Worm (Caenorhabditis elegans) whole organism, L2 larva: ENCODE results near the gene C32D5.12.

ENCODE experiments used
- R02D3.7 ChIP-seq: fragments of 150-350 bp; optimal IDR thresholded peaks from 2 replicates; lab custom pipeline; 2014; ENCODE audit warnings: missing biosample characterization, missing genetic modification characterization
- ama-1 ChIP-seq: fragments of 150-350 bp; optimal IDR thresholded peaks from 2 replicates; lab custom pipeline; 2018; ENCODE audit warnings: inconsistent platforms
- blmp-1 ChIP-seq: sonication (generic microtip); optimal IDR thresholded peaks from 2 replicates; lab custom pipeline; 2017; ENCODE audit warnings: missing genetic modification characterization, mild to moderate bottlenecking, missing compliant biosample characterization, antibody characterized with exemption, moderate library complexity; ENCODE audit not compliant: insufficient read depth
- elt-3 ChIP-seq: sonication (generic microtip); optimal IDR thresholded peaks from 2 replicates; lab custom pipeline; 2017; ENCODE audit warnings: missing biosample characterization, missing genetic modification characterization
- nhr-11 ChIP-seq: fragments of 150-350 bp; optimal IDR thresholded peaks from 2 replicates; lab custom pipeline; 2014; ENCODE audit warnings: missing biosample characterization, missing genetic modification characterization
- nhr-237 ChIP-seq: fragments of 150-350 bp; optimal IDR thresholded peaks from 2 replicates; lab custom pipeline; 2014; ENCODE audit warnings: missing biosample characterization, missing genetic modification characterization
- nhr-6 ChIP-seq: fragments of 150-350 bp; optimal IDR thresholded peaks from 2 replicates; lab custom pipeline; 2014; ENCODE audit warnings: missing biosample characterization, missing genetic modification characterization
- sma-9 ChIP-seq, 2 experiments: fragments of 150-350 bp in 1 of 2; sonication (generic microtip) in 1 of 2; optimal IDR thresholded peaks; 2 replicates each; lab custom pipeline; 2014 to 2016; ENCODE audit warnings: missing genetic modification characterization in 2 of 2, mild to moderate bottlenecking in 1 of 2, missing biosample characterization in 1 of 2, missing compliant biosample characterization in 1 of 2, missing genetic modification reagents in 1 of 2, moderate library complexity in 1 of 2
- ztf-1 ChIP-seq: fragments of 200-800 bp; sonication (Bioruptor generic); conservative IDR thresholded peaks from 2 replicates; pipeline ENCODE4 v1.3.6; 2022; ENCODE audit warnings: missing genetic modification characterization, missing compliant biosample characterization

Gene C32D5.12

ce11 chrII:6309198-6309597 is 49.6 kb downstream of the C32D5.12 start, which contains the start of gene glb-10:
Gene glb-10 (minus strand): TSS chrII:6309298.
- TF ChIP-seq R02D3.7: no peak
- no peak for TF ChIP-seq elt-3 (tag; lab: Kevin White, UChicago)
- TF ChIP-seq blmp-1: no peak
- TF ChIP-seq ztf-1 (GFP tag; lab: Robert Waterston, UW): no peak
- TF ChIP-seq nhr-11 (tag; lab: Kevin White, UChicago): no peak
- no peak for TF ChIP-seq sma-9 (GFP tag; optimal IDR thresholded peaks at IDR 0.05; lab: Kevin White, UChicago)
- no peak for TF ChIP-seq sma-9 (tag; optimal IDR thresholded peaks at IDR 0.05; lab: Kevin White, UChicago)
- no peak for TF ChIP-seq nhr-6
- no peak for TF ChIP-seq nhr-237 (tag; lab: Kevin White, UChicago)
- TF ChIP-seq ama-1: no peak
